Fruit fly (Drosophila melanogaster) Kc167 (cell line): Measurements from ENCODE around the gene CG31848.

Experiments used
- Sin3A ChIP-seq: fragments of >200 bp; optimal IDR thresholded peaks from 2 replicates; lab custom pipeline; 2018; ENCODE audit warnings: missing external identifiers
- h ChIP-seq: fragments of >200 bp; optimal IDR thresholded peaks from 3 replicates; lab custom pipeline; 2018; ENCODE audit warnings: missing external identifiers
- insv ChIP-seq: fragments of >200 bp; optimal IDR thresholded peaks from 3 replicates; lab custom pipeline; 2018; ENCODE audit warnings: missing external identifiers
- psq ChIP-seq: fragments of >200 bp; optimal IDR thresholded peaks from 2 replicates; lab custom pipeline; 2017; ENCODE audit warnings: missing external identifiers

dm6 chr2L:13265776-13266175 lies at the start of gene CG31848:
- no peak for TF ChIP-seq h
- no peak for TF ChIP-seq psq
- no peak for TF ChIP-seq insv (lab: Kevin White, UChicago)
- TF ChIP-seq Sin3A (lab: Kevin White, UChicago), result no peak
